Fruit fly (Drosophila melanogaster): Measurements from ENCODE around the gene tup.

tup gene

DNA sequence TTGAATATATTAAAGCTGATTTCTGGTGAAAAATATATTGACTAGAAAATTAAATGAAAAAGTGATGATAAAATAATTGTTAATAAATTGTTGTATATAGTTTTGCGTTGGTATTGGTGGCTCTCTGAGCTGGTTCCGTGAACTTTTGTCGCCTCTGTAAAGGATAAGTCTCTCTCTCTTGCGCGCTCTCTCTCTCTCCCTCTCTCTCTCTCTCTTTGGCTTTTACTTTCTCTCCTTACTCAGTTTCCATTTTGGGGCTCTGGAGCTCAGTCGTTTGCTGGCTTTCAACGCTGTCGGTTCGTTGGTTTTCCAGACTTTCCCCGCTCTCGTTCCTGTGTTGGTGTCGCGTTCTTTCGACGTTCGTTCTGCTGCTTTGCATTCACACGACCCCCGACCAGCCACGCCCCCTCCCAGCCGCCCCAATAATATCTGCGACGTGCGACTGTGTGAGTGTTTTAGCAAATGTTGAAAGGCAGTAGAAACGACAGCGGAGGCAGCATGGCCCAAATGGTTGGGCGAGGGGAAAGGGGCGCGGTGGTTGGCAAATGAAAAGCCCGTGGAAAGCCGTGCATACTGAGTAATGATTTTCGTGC, 36.0 kb downstream of the tup start, which contains the start of gene CG17321:
TSS of gene CG17321 (plus strand) at position 268 of the 593 bp plus-strand sequence.
- TF ChIP-seq Sin3A (optimal IDR thresholded peaks at IDR 0.05): no peak
- no peak for TF ChIP-seq Myc (optimal IDR thresholded peaks at IDR 0.05)
- no peak for TF ChIP-seq insv (optimal IDR thresholded peaks at IDR 0.05)
- TF ChIP-seq h (optimal IDR thresholded peaks at IDR 0.05): no peak
- no peak for TF ChIP-seq psq (optimal IDR thresholded peaks at IDR 0.05)
- no peak for TF ChIP-seq ttk (optimal IDR thresholded peaks at IDR 0.05)

DNA sequence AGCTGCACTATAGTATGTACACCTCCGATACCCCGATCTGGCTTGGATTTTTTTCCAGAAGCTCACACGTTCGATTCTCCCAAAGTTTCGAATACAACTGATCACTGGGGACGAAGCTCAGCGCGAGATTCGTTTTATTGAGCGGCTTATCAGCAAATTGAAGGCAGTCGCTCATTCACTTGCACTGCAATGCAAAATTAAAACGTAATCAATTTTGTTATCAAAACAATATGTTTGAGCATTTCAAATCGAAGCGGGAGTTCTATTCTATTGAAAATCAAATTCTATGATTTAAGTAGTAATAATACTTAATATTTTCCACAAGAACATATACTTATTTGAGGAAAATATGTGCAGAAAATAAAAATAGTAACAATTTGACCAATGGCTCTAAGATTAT, 36.6 kb downstream of the tup start, which contains the start of gene CG33120:
TSS of gene CG33120 (minus strand) at position 101 of the 400 bp plus-strand sequence.
- TF ChIP-seq Myc (optimal IDR thresholded peaks at IDR 0.05) (no peak), insv (optimal IDR thresholded peaks at IDR 0.05) (no peak), Sin3A (optimal IDR thresholded peaks at IDR 0.05) (no peak), h (optimal IDR thresholded peaks at IDR 0.05) (no peak)

DNA sequence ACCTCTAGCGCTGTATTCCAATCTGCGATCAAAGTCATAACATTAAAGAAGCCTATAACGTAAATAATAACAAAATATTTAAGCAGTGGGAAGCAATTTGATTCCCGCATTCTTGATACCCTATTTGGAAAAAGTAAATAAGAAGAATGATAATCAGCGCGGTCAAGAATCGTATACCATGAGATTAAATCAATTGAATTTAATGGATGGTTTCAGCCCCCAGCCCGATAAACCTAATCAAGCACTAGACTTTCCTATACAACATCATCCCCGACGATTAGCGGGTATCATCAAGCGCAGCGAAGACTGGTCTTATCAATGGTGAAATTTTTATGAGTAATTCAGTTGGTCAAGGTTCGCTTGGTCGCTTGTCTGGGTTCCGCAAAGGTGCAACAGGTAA, 37.5 kb downstream of the tup start:
- TF ChIP-seq Myc (optimal IDR thresholded peaks at IDR 0.05): no peak
- TF ChIP-seq psq (optimal IDR thresholded peaks at IDR 0.05): no peak
- TF ChIP-seq h (optimal IDR thresholded peaks at IDR 0.05): no peak
- no peak for TF ChIP-seq ttk (optimal IDR thresholded peaks at IDR 0.05)
- no peak for TF ChIP-seq Sin3A (optimal IDR thresholded peaks at IDR 0.05)
- TF ChIP-seq insv (optimal IDR thresholded peaks at IDR 0.05): no peak

DNA sequence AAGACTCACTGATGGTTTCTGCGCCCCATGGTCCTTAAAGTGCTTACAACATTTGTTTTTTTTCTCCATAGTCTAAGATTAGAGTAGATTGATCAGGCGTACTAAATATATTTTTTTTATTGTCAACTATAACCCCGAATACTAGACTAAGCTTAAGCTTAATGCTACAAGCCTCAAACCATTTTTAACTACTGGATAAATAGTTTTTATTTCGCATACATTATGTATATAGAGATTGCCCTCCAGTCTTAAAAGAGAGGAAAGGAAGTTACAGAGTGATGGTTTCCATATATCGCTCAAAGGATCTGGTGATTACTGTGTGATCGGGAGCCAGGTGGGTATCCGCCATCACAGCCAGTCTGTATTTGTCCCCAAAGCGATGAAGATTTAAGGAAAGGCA, 39.9 kb downstream of the tup start, which contains the start of gene CG31752:
TSS of gene CG31752 (minus strand) at position 101 of the 400 bp plus-strand sequence.
- no peak for TF ChIP-seq h (optimal IDR thresholded peaks at IDR 0.05)
- no peak for TF ChIP-seq ttk (optimal IDR thresholded peaks at IDR 0.05)
- TF ChIP-seq Sin3A (optimal IDR thresholded peaks at IDR 0.05): no peak
- TF ChIP-seq Myc (optimal IDR thresholded peaks at IDR 0.05): no peak
- TF ChIP-seq insv (optimal IDR thresholded peaks at IDR 0.05): no peak
- TF ChIP-seq psq (optimal IDR thresholded peaks at IDR 0.05): no peak

DNA sequence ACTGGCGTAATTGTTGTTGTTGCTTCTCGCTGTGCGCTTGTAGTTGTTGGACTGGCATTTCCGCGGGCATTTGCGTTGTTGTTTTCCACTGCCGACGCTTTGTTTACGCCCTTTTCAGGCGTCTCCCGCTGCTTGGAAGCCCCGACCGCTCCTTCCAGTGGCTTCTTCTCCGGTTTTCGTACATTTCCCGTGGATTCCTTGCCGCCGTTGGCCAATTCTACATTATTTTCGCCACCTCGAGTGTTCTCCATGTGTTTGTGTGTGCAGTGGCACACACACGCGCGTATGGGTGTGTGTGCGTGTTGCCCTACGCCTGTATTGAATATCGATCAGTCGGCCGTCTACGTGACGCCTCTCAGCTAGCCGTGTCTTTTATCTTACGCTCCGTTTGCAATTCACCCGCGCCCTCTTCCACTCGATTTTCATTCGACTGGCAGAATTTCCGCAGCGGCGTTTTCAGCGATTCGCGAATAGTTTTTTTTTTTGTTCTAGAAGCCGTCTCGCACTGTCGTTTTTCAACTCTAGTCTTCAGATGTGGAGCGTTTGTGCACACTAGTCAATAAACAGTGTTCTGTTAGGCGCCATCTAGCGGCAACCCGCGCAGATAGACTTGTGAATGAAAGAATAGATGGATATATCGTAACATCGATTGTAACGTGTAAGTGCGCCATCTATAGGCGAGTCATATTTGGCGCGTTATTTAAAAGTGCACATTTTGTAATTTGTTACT, 41.8 kb downstream of the tup start, which contains the start of gene CG10600:
TSS of gene CG10600 (minus strand) at position 537 of the 730 bp plus-strand sequence.
- no peak for TF ChIP-seq insv (optimal IDR thresholded peaks at IDR 0.05)
- no peak for TF ChIP-seq h (optimal IDR thresholded peaks at IDR 0.05)
- TF ChIP-seq psq (optimal IDR thresholded peaks at IDR 0.05): no peak
- no peak for TF ChIP-seq Sin3A (optimal IDR thresholded peaks at IDR 0.05)
- TF ChIP-seq Myc (optimal IDR thresholded peaks at IDR 0.05): no peak
- TF ChIP-seq ttk (optimal IDR thresholded peaks at IDR 0.05): no peak

DNA sequence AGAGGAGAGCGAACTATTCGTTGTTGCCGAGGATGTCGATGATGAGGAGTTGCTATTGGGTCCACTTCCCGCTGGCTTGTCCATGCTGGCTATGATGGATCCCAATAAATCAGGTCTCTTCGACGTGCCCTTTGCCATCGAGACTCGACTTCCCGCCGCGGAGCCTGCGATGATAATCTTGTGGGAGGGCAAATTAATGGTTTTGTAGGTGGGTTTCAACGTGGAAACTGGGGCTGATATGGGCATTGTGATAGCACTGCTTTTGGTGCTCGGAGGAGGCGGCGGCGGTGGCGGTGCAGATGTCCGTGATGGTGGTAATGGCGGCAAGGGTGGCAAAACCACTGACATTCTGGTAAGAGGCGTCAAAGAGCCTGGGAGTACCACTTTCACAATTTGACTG, 46.5 kb downstream of the tup start:
- no peak for TF ChIP-seq insv (optimal IDR thresholded peaks at IDR 0.05)
- no peak for TF ChIP-seq ttk (optimal IDR thresholded peaks at IDR 0.05)
- no peak for TF ChIP-seq psq (optimal IDR thresholded peaks at IDR 0.05)
- TF ChIP-seq Myc (optimal IDR thresholded peaks at IDR 0.05): no peak
- no peak for TF ChIP-seq Sin3A (optimal IDR thresholded peaks at IDR 0.05)
- no peak for TF ChIP-seq h (optimal IDR thresholded peaks at IDR 0.05)

DNA sequence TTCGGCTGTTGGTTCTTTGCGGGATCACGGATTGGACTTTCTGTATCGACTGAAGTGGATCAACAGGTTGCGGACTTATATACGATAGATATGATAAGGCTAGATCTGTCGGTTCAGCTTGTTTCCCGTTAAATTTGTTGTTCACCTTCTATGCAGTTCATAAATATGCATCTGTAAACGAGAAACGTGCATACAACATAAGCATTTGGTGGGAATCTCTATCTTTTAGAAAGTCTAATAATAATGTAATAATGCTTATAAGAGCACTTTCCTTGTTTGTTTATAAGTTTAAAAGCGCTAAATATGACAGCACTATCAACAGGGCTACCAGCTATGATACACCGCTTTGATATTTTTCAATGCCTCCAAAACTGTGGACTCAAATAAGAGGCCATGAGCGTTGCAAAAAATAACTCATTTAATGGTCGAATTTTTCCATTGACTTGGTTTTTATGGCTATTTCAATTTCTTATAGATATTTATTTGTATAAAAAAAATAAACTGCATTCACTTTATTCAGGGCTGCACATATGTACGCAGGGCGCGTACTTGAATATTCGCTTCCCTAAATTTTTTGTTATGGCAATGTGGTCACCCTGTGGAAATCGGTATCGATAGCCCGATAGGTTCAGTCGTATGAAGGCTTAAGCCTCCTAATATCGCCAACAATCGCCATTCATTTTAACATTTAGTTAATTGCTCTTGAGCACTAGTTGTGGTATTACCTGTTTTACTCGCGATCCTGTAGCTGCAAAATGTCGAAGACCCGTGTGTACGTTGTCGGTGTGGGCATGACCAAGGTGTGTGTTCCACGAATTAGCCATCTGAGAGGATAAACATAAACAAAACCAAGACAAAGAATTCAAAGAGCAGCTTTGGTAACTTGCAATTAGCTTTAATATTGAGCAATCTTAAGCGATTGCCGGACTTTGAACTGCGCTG, 50.2 kb downstream of the tup start, which contains the start of the genes CG17597 and ScpX:
TSS of gene CG17597 (minus strand) at position 567 of the 942 bp plus-strand sequence.
TSS of gene ScpX (plus strand) at position 643 of the 942 bp plus-strand sequence.
- TF ChIP-seq h (optimal IDR thresholded peaks at IDR 0.05) (no peak), Myc (optimal IDR thresholded peaks at IDR 0.05) (no peak), psq (optimal IDR thresholded peaks at IDR 0.05) (no peak), ttk (optimal IDR thresholded peaks at IDR 0.05) (no peak), Sin3A (optimal IDR thresholded peaks at IDR 0.05) (no peak), insv (optimal IDR thresholded peaks at IDR 0.05) (no peak)

DNA sequence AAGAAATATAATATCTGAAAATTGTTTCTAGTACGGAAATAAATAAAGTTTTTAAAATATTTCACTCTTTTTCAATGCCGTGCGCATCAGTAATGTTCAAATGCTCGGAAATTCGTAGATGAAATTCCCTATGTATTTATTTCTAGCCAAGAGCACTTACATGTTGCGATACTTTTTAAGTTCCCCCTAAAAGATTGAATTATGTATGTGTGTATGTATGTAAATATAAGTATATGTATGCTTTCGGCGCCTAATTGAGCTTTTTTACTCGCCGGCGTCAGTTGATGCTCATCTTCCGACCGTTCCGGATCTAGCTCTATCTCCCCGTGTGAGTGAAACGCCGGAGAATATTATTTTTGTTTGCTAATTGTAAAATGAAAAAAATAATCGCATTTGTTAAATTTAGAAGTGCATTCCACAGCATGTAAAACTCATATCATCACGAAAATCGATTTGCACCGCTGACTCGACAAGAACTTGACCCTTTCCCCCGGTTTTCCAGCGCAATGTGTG, 54.5 kb downstream of the tup start, which contains the start of gene Ugt36E1:
TSS of gene Ugt36E1 (plus strand) at position 275 of the 513 bp plus-strand sequence.
- no peak for TF ChIP-seq ttk (optimal IDR thresholded peaks at IDR 0.05)
- TF ChIP-seq Myc (optimal IDR thresholded peaks at IDR 0.05): no peak
- TF ChIP-seq psq (optimal IDR thresholded peaks at IDR 0.05): no peak
- TF ChIP-seq Sin3A (optimal IDR thresholded peaks at IDR 0.05): no peak
- TF ChIP-seq h (optimal IDR thresholded peaks at IDR 0.05): no peak
- TF ChIP-seq insv (optimal IDR thresholded peaks at IDR 0.05): no peak

DNA sequence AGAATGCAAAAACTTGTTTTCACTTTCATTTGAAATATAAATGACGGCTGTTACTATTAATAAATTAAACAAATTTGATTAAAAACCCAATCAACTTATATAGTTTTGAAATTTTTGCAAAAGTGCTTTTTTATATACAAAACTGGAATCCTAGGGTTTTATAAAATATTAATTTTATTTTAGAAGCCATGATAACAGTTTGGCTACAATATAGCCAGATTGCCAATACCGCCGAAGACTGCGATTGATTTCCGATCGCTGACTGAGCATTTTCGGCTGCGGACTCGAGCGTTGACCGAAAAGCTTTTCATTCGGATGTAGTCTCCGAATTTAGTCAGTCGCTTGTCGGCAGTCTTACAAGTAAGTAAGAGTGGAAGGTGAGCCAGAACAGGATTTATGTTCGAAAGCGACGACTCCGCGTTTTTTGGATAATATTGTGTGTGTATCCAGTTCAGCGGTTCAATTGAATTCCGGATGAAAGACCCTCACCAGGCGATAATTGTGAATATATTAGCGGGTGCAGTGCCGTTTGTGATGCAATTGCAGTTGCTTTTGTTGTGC, 57.7 kb downstream of the tup start, which contains the start of gene Ugt36D1:
TSS of gene Ugt36D1 (plus strand) at position 306 of the 561 bp plus-strand sequence.
- TF ChIP-seq psq (optimal IDR thresholded peaks at IDR 0.05) (no peak), Myc (optimal IDR thresholded peaks at IDR 0.05) (no peak), Sin3A (optimal IDR thresholded peaks at IDR 0.05) (no peak), ttk (optimal IDR thresholded peaks at IDR 0.05) (no peak), insv (optimal IDR thresholded peaks at IDR 0.05) (no peak), h (optimal IDR thresholded peaks at IDR 0.05) (no peak)

DNA sequence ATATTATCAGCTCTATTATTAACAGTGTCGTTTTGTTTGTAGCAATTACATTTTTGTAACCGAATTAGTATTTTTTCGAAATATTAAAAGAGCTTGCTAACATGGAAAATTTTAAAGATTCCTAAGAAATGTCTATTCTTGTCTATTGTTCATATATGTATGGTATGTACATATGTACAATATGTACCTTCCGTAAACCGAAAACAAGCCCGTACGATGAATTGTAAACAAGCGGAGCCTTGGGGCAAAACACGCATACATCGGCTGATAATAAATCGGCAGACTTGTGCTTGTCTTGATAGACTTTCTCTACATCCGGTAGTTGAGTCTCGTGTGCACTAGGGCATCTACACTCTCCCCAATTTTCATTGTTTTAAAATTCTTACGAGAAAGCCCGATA, 58.3 kb downstream of the tup start:
- TF ChIP-seq insv (optimal IDR thresholded peaks at IDR 0.05) (no peak), Myc (optimal IDR thresholded peaks at IDR 0.05) (no peak), Sin3A (optimal IDR thresholded peaks at IDR 0.05) (no peak), ttk (optimal IDR thresholded peaks at IDR 0.05) (no peak), h (optimal IDR thresholded peaks at IDR 0.05) (no peak), psq (optimal IDR thresholded peaks at IDR 0.05) (no peak)

DNA sequence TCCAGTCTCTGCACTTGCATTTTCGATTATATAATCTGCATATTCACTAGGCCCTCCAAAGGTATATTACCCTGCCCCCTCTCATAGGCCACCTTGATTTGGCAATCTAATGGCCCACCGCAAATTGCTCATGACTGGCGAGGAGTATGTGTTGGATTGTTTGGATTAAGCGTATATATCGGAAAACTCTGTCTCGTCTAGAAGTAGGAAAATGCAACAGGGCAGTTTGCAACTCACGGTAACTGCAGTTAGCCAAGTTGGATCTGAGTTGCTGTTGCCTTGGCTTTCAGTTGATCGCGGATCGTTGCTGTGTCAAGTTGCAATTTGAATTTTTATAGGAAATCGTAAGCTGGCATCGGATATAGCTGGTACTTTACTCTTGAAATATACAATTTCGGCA, 62.0 kb downstream of the tup start, which contains the start of gene Ugt36F1:
TSS of gene Ugt36F1 (plus strand) at position 301 of the 400 bp plus-strand sequence.
- TF ChIP-seq psq (optimal IDR thresholded peaks at IDR 0.05) (no peak), ttk (optimal IDR thresholded peaks at IDR 0.05) (no peak), Sin3A (optimal IDR thresholded peaks at IDR 0.05) (no peak), insv (optimal IDR thresholded peaks at IDR 0.05) (no peak), h (optimal IDR thresholded peaks at IDR 0.05) (no peak), Myc (optimal IDR thresholded peaks at IDR 0.05) (no peak)
